Fruit fly (Drosophila melanogaster): ENCODE data around the gene Smg5.

Smg5 gene

dm6 chr2L:13905072-13905847, 799 bp upstream of the Smg5 start, which contains the start of gene Ance (continued):
- no peak for TF ChIP-seq fd102C (GFP tag; optimal IDR thresholded peaks at IDR 0.05)
- peak; percentile 40 for TF ChIP-seq Dip3 (GFP tag; optimal IDR thresholded peaks at IDR 0.05)
- TF ChIP-seq CG10543 (GFP tag; optimal IDR thresholded peaks at IDR 0.05) = peak; percentile 23
- TF ChIP-seq CG12299 (tag; optimal IDR thresholded peaks at IDR 0.05) = no peak
- peak; percentile 65 for TF ChIP-seq vvl (GFP tag; IDR thresholded peaks at IDR 0.05)
- no peak for TF ChIP-seq B-H2 (GFP tag; optimal IDR thresholded peaks at IDR 0.05)
- peak; percentile 69 for TF ChIP-seq NfI (GFP tag; optimal IDR thresholded peaks at IDR 0.05)
- peak; percentile 89 for TF ChIP-seq zf30C (GFP tag; optimal IDR thresholded peaks at IDR 0.05)
- TF ChIP-seq pita (GFP tag; optimal IDR thresholded peaks at IDR 0.05) = no peak
- TF ChIP-seq CG7357 (GFP tag; IDR thresholded peaks at IDR 0.05) = no peak
- peak; percentile 40; the same call in 1 of the 3 replicates for TF ChIP-seq tgo (GFP tag; IDR thresholded peaks at IDR 0.05)
- TF ChIP-seq pho (GFP tag; optimal IDR thresholded peaks at IDR 0.05) = peak; percentile 7
- TF ChIP-seq NC2α (GFP tag; optimal IDR thresholded peaks at IDR 0.05) = no peak
- TF ChIP-seq disco-r (GFP tag; optimal IDR thresholded peaks at IDR 0.05) = no peak
- TF ChIP-seq CG15514 (GFP tag; optimal IDR thresholded peaks at IDR 0.05) = peak; percentile 19
- peak; percentile 13 for TF ChIP-seq phol (tag; optimal IDR thresholded peaks at IDR 0.05)
- TF ChIP-seq Sry-β (GFP tag; optimal IDR thresholded peaks at IDR 0.05) = no peak
- TF ChIP-seq CG1024 (GFP tag; IDR thresholded peaks at IDR 0.05) = no peak
- TF ChIP-seq CG15011 (GFP tag; optimal IDR thresholded peaks at IDR 0.05) = peak; percentile 17
- TF ChIP-seq onecut (GFP tag; IDR thresholded peaks at IDR 0.05) = 0 out of 2 replicates have a peak, but pooled peaks have one; percentile 15
- peak; percentile 69 for TF ChIP-seq CG3847 (GFP tag; IDR thresholded peaks at IDR 0.05)
- TF ChIP-seq lilli (GFP tag; optimal IDR thresholded peaks at IDR 0.05) = peak; percentile 30
- no peak for TF ChIP-seq danr (GFP tag; IDR thresholded peaks at IDR 0.05)
- TF ChIP-seq prd (optimal IDR thresholded peaks at IDR 0.05) = no peak
- peak; percentile 73 for TF ChIP-seq prd (GFP tag; IDR thresholded peaks at IDR 0.05)
- TF ChIP-seq gfzf (GFP tag; optimal IDR thresholded peaks at IDR 0.05) = no peak
- peak; percentile 57 for TF ChIP-seq CG3281 (GFP tag; optimal IDR thresholded peaks at IDR 0.05)
- TF ChIP-seq Hr51 (GFP tag; optimal IDR thresholded peaks at IDR 0.05) = no peak
- TF ChIP-seq CG6854 (GFP tag; optimal IDR thresholded peaks at IDR 0.05) = peak; percentile 22
- TF ChIP-seq Xbp1 (GFP tag; optimal IDR thresholded peaks at IDR 0.05) = peak; percentile 45
- no peak for TF ChIP-seq CG14860 (GFP tag; IDR thresholded peaks at IDR 0.05; ENCODE audit: partially characterized antibody)
- no peak for TF ChIP-seq Myb (GFP tag; optimal IDR thresholded peaks at IDR 0.05)
- peak; percentile 69 for TF ChIP-seq slbo (GFP tag; IDR thresholded peaks at IDR 0.05)
- 0 out of 2 replicates have a peak, but pooled peaks have one; percentile 48 for TF ChIP-seq wdn (GFP tag; IDR thresholded peaks at IDR 0.05)
- TF ChIP-seq Atf6 (GFP tag; IDR thresholded peaks at IDR 0.05) = peak; percentile 69
- TF ChIP-seq CG4730 (GFP tag; IDR thresholded peaks at IDR 0.05) = no peak
- TF ChIP-seq Meics (GFP tag; optimal IDR thresholded peaks at IDR 0.05) = peak; percentile 61
- TF ChIP-seq CG11398 (GFP tag; optimal IDR thresholded peaks at IDR 0.05) = no peak
- no peak for TF ChIP-seq stc (GFP tag; IDR thresholded peaks at IDR 0.05)
- peak; percentile 39 for TF ChIP-seq sens (GFP tag)
- no peak for TF ChIP-seq tap (tag; optimal IDR thresholded peaks at IDR 0.05)
- TF ChIP-seq CG17186 (GFP tag; optimal IDR thresholded peaks at IDR 0.05) = no peak
- TF ChIP-seq CG6813 (GFP tag; optimal IDR thresholded peaks at IDR 0.05) = no peak
- TF ChIP-seq CG9817 (tag; optimal IDR thresholded peaks at IDR 0.05) = peak; percentile 50
- no peak for TF ChIP-seq wek (GFP tag; optimal IDR thresholded peaks at IDR 0.05)
- TF ChIP-seq fd3F (GFP tag; optimal IDR thresholded peaks at IDR 0.05) = peak; percentile 39
- TF ChIP-seq Abd-B (GFP tag; optimal IDR thresholded peaks at IDR 0.05) = peak; percentile 35
- TF ChIP-seq E2f1 (GFP tag; IDR thresholded peaks at IDR 0.05) = 0 out of 2 replicates have a peak, but pooled peaks have one; percentile 28
- TF ChIP-seq CG2678 (tag; optimal IDR thresholded peaks at IDR 0.05) = peak; percentile 69

Data from whole organism, embryonic.